Worm (Caenorhabditis elegans) whole organism, early embryonic: Measurements from ENCODE around the gene C08H9.16.

ENCODE experiments used
- F13C5.2 ChIP-seq: sonication (generic microtip); optimal IDR thresholded peaks from 2 replicates; lab custom pipeline; 2017; ENCODE audit warnings: mild to moderate bottlenecking, missing genetic modification characterization, inconsistent platforms, missing compliant biosample characterization
- aly-1 ChIP-seq: sonication (generic microtip); optimal IDR thresholded peaks from 2 replicates; lab custom pipeline; 2016; ENCODE audit warnings: missing genetic modification characterization, missing compliant biosample characterization
- ama-1 ChIP-seq: fragments of 150-350 bp; optimal IDR thresholded peaks from 2 replicates; lab custom pipeline; 2014
- ceh-36 ChIP-seq: sonication (generic microtip); optimal IDR thresholded peaks from 2 replicates; lab custom pipeline; 2016; ENCODE audit warnings: missing genetic modification characterization, inconsistent platforms, missing compliant biosample characterization
- flt-1 ChIP-seq: fragments of 200-800 bp; sonication (Bioruptor generic); IDR thresholded peaks from 2 replicates; pipeline ENCODE4 v1.3.6; 2022; ENCODE audit warnings: missing genetic modification characterization, missing compliant biosample characterization
- hmbx-1 ChIP-seq: sonication (generic microtip); optimal IDR thresholded peaks from 2 replicates; lab custom pipeline; 2016; ENCODE audit warnings: mild to moderate bottlenecking, missing genetic modification characterization, missing compliant biosample characterization
- hmg-4 ChIP-seq: fragments of 200-800 bp; sonication (Bioruptor generic); optimal IDR thresholded peaks from 2 replicates; lab custom pipeline; 2018; ENCODE audit warnings: mild to moderate bottlenecking, missing genetic modification characterization, missing compliant biosample characterization
- hnd-1 ChIP-seq: sonication (generic microtip); optimal IDR thresholded peaks from 2 replicates; lab custom pipeline; 2016; ENCODE audit warnings: missing genetic modification characterization, missing compliant biosample characterization
- scrt-1 ChIP-seq: fragments of 200-800 bp; sonication (Bioruptor generic); IDR thresholded peaks from 2 replicates; pipeline ENCODE4 v1.3.6; 2022; ENCODE audit warnings: missing genetic modification characterization, missing compliant biosample characterization
- sea-1 ChIP-seq: fragments of 200-800 bp; sonication (Bioruptor generic); conservative IDR thresholded peaks from 2 replicates; pipeline ENCODE4 v1.3.6; 2022; ENCODE audit warnings: missing genetic modification characterization, missing compliant biosample characterization
- tbx-11 ChIP-seq: fragments of 200-800 bp; sonication (Bioruptor generic); IDR thresholded peaks from 2 replicates; pipeline ENCODE4 v1.3.6; 2022; ENCODE audit warnings: missing genetic modification characterization, missing compliant biosample characterization
- tbx-37 ChIP-seq: fragments of 200-800 bp; sonication (Bioruptor generic); conservative IDR thresholded peaks from 2 replicates; pipeline ENCODE4 v1.3.6; 2022; ENCODE audit warnings: missing genetic modification reagents, missing genetic modification characterization, missing compliant biosample characterization

- TF ChIP-seq hnd-1 (no peak), ama-1 (lab: Kevin White, UChicago) (no peak), flt-1 (GFP tag; lab: Robert Waterston, UW) (no peak), tbx-37 (no peak), hmbx-1 (tag; lab: Kevin White, UChicago) (no peak), aly-1 (tag; lab: Kevin White, UChicago) (no peak), F13C5.2 (no peak), tbx-11 (GFP tag; lab: Robert Waterston, UW) (no peak), hmg-4 (GFP tag; lab: Kevin White, UChicago) (no peak), sea-1 (GFP tag; lab: Robert Waterston, UW) (no peak), scrt-1 (GFP tag; lab: Robert Waterston, UW) (no peak), ceh-36 (tag; lab: Kevin White, UChicago) (no peak)
Observed at ce11 chrII:9861394-9861793, 31.2 kb upstream of the C08H9.16 start, which contains the start of gene chil-3.
